Worm (Caenorhabditis elegans): ENCODE data around the gene F26F12.2.

The F26F12.2 gene

ce11 chrV:5882429-5882828 is 44.0 kb upstream of the F26F12.2 start:
- TF ChIP-seq ztf-26 (tag; optimal IDR thresholded peaks at IDR 0.05), result no peak
- no peak for TF ChIP-seq D2030.7 (GFP tag; IDR thresholded peaks at IDR 0.05)
- TF ChIP-seq lag-1 (GFP tag; IDR thresholded peaks at IDR 0.05), result no peak
- no peak for TF ChIP-seq nhr-80 (tag; optimal IDR thresholded peaks at IDR 0.05)
- TF ChIP-seq F55B11.4 (tag; optimal IDR thresholded peaks at IDR 0.05; ENCODE audit: borderline replicate concordance, insufficient read depth), result no peak
- no peak for TF ChIP-seq Y53F4B.3 (GFP tag; IDR thresholded peaks at IDR 0.05)
- no peak for TF ChIP-seq sptf-2 (GFP tag; optimal IDR thresholded peaks at IDR 0.05)
- no peak for TF ChIP-seq zim-3 (tag; optimal IDR thresholded peaks at IDR 0.05)
- no peak for TF ChIP-seq Y67H2A.10 (GFP tag; conservative IDR thresholded peaks at IDR 0.05)
- no peak for TF ChIP-seq C06A6.2 (GFP tag; conservative IDR thresholded peaks at IDR 0.05)
- no peak for TF ChIP-seq lsl-1 (GFP tag; optimal IDR thresholded peaks at IDR 0.05)
- no peak for TF ChIP-seq madf-6 (GFP tag; IDR thresholded peaks at IDR 0.05)

- no peak for TF ChIP-seq nhr-27 (tag; optimal IDR thresholded peaks at IDR 0.05)
- TF ChIP-seq F39B2.1 (GFP tag; IDR thresholded peaks at IDR 0.05), result no peak
- TF ChIP-seq hlh-12 (tag; optimal IDR thresholded peaks at IDR 0.05), result no peak
- no peak for TF ChIP-seq chd-7 (tag; optimal IDR thresholded peaks at IDR 0.05)
- TF ChIP-seq Y53G8AR.9 (GFP tag; conservative IDR thresholded peaks at IDR 0.05), result no peak
- no peak for TF ChIP-seq rec-8 (tag; optimal IDR thresholded peaks at IDR 0.05)
- no peak for TF ChIP-seq hmg-1.2 (GFP tag; IDR thresholded peaks at IDR 0.05)
- no peak for TF ChIP-seq Y79H2A.3 (GFP tag; conservative IDR thresholded peaks at IDR 0.05)
- no peak for TF ChIP-seq lin-35 (GFP tag; optimal IDR thresholded peaks at IDR 0.05)
These were observed 41.7 kb upstream of the F26F12.2 start, which contains the start of gene C02G6.3 for ce11 chrV:5880064-5880463. C02G6.3 (plus strand) TSS chrV:5880364.

DNA sequence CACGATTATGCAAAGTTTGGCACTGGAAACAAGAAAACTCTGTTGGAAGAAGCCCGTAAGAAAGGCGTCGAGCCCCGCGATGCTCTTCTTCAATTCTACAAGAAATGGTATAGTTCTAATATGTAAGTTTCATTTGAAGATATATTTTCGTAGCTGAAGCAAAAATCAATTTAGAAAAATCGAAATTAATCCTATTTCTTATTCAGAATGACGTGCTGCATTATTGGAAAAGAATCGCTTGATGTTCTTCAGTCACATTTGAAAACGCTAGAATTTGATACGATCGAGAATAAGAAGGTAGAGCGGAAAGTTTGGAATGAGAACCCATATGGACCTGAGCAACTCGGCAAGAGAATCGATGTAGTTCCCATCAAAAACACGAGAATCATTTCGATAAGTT is 38.6 kb upstream of the F26F12.2 start:
- TF ChIP-seq cebp-2 (GFP tag; IDR thresholded peaks at IDR 0.05), result no peak
- no peak for TF ChIP-seq lir-1 (GFP tag; conservative IDR thresholded peaks at IDR 0.05)

ce11 chrV:5871759-5872158 is 33.3 kb upstream of the F26F12.2 start, which contains the start of gene C02G6.2:
C02G6.2 (plus strand) TSS chrV:5872059.
- TF ChIP-seq lin-35 (GFP tag; optimal IDR thresholded peaks at IDR 0.05) (no peak), cebp-1 (GFP tag; IDR thresholded peaks at IDR 0.05) (no peak), cebp-1 (tag; optimal IDR thresholded peaks at IDR 0.05) (no peak), hrde-1 (tag; optimal IDR thresholded peaks at IDR 0.05; ENCODE audit: borderline replicate concordance) (no peak), tbp1 (GFP tag; optimal IDR thresholded peaks at IDR 0.05) (no peak), snpc-4 (GFP tag; optimal IDR thresholded peaks at IDR 0.05) (no peak), snpc-4 (tag; optimal IDR thresholded peaks at IDR 0.05) (no peak), ama-1 (optimal IDR thresholded peaks at IDR 0.05) (no peak), ama-1 (GFP tag; optimal IDR thresholded peaks at IDR 0.05) (no peak), hlh-26 (GFP tag; conservative IDR thresholded peaks at IDR 0.05) (no peak), lir-1 (GFP tag; conservative IDR thresholded peaks at IDR 0.05) (no peak), ets-4 (GFP tag; optimal IDR thresholded peaks at IDR 0.05) (no peak), let-526 (GFP tag; IDR thresholded peaks at IDR 0.05) (no peak), fkh-3 (tag; optimal IDR thresholded peaks at IDR 0.05) (no peak), rpc-1 (optimal IDR thresholded peaks at IDR 0.05) (no peak), rpc-1 (tag; optimal IDR thresholded peaks at IDR 0.05) (no peak), hmg-20 (GFP tag; IDR thresholded peaks at IDR 0.05) (no peak), egl-44 (GFP tag; IDR thresholded peaks at IDR 0.05) (no peak), pha-4 (tag; optimal IDR thresholded peaks at IDR 0.05) (no peak)
